Fruit fly (Drosophila melanogaster): Measurements from ENCODE around the gene dgt1.

dgt1 gene

DNA sequence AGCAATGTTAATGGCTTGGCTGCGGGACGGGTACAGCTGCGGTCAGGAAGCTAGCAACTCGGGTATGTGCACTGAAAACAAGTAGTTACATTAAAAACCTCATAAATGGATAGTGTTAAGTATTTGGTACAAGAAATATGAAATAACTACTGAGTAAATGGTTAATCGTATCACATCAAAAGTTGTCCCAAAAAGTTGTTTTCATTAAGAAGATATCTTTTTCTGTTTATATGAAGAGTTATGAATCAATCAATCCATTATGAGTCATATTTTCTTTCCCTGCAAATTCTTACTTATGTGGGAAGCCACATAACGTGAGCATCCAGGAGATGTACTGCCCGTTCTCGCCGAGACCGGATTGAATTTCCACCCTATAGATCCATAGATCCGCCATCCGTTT is 18.5 kb downstream of the dgt1 start (continued):
- TF ChIP-seq fd85E (GFP tag; optimal IDR thresholded peaks at IDR 0.05) (no peak), CG1621 (tag; optimal IDR thresholded peaks at IDR 0.05) (no peak), CG4318 (GFP tag; optimal IDR thresholded peaks at IDR 0.05) (no peak), eg (GFP tag; IDR thresholded peaks at IDR 0.05) (no peak), Gug (GFP tag; IDR thresholded peaks at IDR 0.05) (no peak), Blimp-1 (GFP tag; optimal IDR thresholded peaks at IDR 0.05) (no peak), spab (GFP tag; optimal IDR thresholded peaks at IDR 0.05) (peak; percentile 15), Smox (GFP tag; optimal IDR thresholded peaks at IDR 0.05) (no peak), Hr4 (GFP tag; optimal IDR thresholded peaks at IDR 0.05) (no peak), CG8319 (GFP tag; optimal IDR thresholded peaks at IDR 0.05) (no peak), CG6854 (GFP tag; optimal IDR thresholded peaks at IDR 0.05) (no peak), CG3032 (tag; optimal IDR thresholded peaks at IDR 0.05) (no peak), CG11762 (GFP tag; optimal IDR thresholded peaks at IDR 0.05; ENCODE audit: insufficient read depth) (no peak), Lpt (GFP tag; optimal IDR thresholded peaks at IDR 0.05) (no peak), CG6808 (GFP tag; optimal IDR thresholded peaks at IDR 0.05) (peak; percentile 5), CG6276 (GFP tag; optimal IDR thresholded peaks at IDR 0.05) (peak; percentile 22)

- TF ChIP-seq CG32006 (GFP tag; optimal IDR thresholded peaks at IDR 0.05) = peak; percentile 64
- no peak for TF ChIP-seq CG11762 (GFP tag; optimal IDR thresholded peaks at IDR 0.05; ENCODE audit: insufficient read depth)
- peak; percentile 58; the same call in 1 of the 3 replicates for TF ChIP-seq eg (GFP tag; IDR thresholded peaks at IDR 0.05)
- no peak for TF ChIP-seq CG4318 (GFP tag; optimal IDR thresholded peaks at IDR 0.05)
- TF ChIP-seq CG15336 (GFP tag; IDR thresholded peaks at IDR 0.05) = peak; percentile 71
- TF ChIP-seq CG3919 (GFP tag; optimal IDR thresholded peaks at IDR 0.05) = no peak
- TF ChIP-seq Hr4 (GFP tag; optimal IDR thresholded peaks at IDR 0.05) = peak; percentile 42
- TF ChIP-seq ss (GFP tag; optimal IDR thresholded peaks at IDR 0.05) = peak in 1 of 2 experiments; percentile 34
- peak; percentile 49 for TF ChIP-seq Eip78C (GFP tag)
- peak; percentile 29 for TF ChIP-seq CG10631 (GFP tag; optimal IDR thresholded peaks at IDR 0.05)
- TF ChIP-seq pdm3 (GFP tag; optimal IDR thresholded peaks at IDR 0.05) = peak; percentile 4
- 0 out of 3 replicates have a peak, but pooled peaks have one; percentile 49 for TF ChIP-seq CG6163 (GFP tag; IDR thresholded peaks at IDR 0.05)
- 0 out of 2 replicates have a peak, but pooled peaks have one; percentile 5 for TF ChIP-seq CG11294 (GFP tag; IDR thresholded peaks at IDR 0.05)
- peak; percentile 72; the same call in 2 of the 3 replicates for TF ChIP-seq CG8119 (GFP tag; IDR thresholded peaks at IDR 0.05)
Measured at dm6 chr3R:29837771-29838170, 19.5 kb downstream of the dgt1 start.

DNA sequence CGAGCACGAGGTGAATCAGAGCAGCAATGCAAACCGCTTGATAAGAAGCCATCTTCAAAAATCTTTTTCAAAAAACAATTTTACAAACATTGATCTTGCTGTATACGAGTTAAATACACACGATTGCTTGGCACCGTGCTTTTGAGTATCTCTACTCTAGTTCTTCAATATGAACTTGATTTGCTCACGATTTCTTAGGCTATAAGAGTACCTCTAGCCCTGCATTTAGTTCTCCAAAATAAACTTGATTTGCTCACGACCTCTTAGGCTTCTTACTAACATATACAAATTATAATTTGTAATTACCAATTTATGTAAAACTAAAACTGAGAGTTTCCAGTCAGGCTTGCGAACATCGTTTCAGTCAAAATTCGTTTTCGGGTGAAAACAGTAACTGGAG is 21.1 kb downstream of the dgt1 start, which contains the start of gene CG42592:
TSS of gene CG42592 (minus strand) at position 101 of the 400 bp plus-strand sequence.
- TF ChIP-seq Eip75B (GFP tag; optimal IDR thresholded peaks at IDR 0.05) = no peak
- no peak for TF ChIP-seq CG11762 (GFP tag; optimal IDR thresholded peaks at IDR 0.05; ENCODE audit: insufficient read depth)
- no peak for TF ChIP-seq cyc (GFP tag; optimal IDR thresholded peaks at IDR 0.05)
- no peak for TF ChIP-seq CG8319 (GFP tag; optimal IDR thresholded peaks at IDR 0.05)
- no peak for TF ChIP-seq eg (GFP tag; IDR thresholded peaks at IDR 0.05)
- TF ChIP-seq salr (GFP tag; optimal IDR thresholded peaks at IDR 0.05) = no peak
- no peak for TF ChIP-seq CG15336 (GFP tag; IDR thresholded peaks at IDR 0.05)
- no peak for TF ChIP-seq Met (GFP tag; optimal IDR thresholded peaks at IDR 0.05)
- TF ChIP-seq CG6792 (GFP tag; optimal IDR thresholded peaks at IDR 0.05) = no peak
- TF ChIP-seq Eip78C (GFP tag) = no peak
- TF ChIP-seq CG8632 (GFP tag; optimal IDR thresholded peaks at IDR 0.05) = no peak
- TF ChIP-seq Ets96B (tag; optimal IDR thresholded peaks at IDR 0.05) = no peak
- TF ChIP-seq spab (GFP tag; optimal IDR thresholded peaks at IDR 0.05) = no peak
- TF ChIP-seq CG16779 (tag; optimal IDR thresholded peaks at IDR 0.05) = no peak
- no peak for TF ChIP-seq Eip93F (GFP tag; optimal IDR thresholded peaks at IDR 0.05)
- TF ChIP-seq lz (GFP tag; optimal IDR thresholded peaks at IDR 0.05) = no peak

- TF ChIP-seq CG32006 (GFP tag; optimal IDR thresholded peaks at IDR 0.05) (no peak), fd59A (GFP tag; optimal IDR thresholded peaks at IDR 0.05) (no peak), topi (GFP tag; optimal IDR thresholded peaks at IDR 0.05) (no peak), CG31627 (GFP tag; optimal IDR thresholded peaks at IDR 0.05) (no peak), salr (GFP tag; optimal IDR thresholded peaks at IDR 0.05) (no peak), CG6792 (GFP tag; optimal IDR thresholded peaks at IDR 0.05) (no peak), CG3032 (tag; optimal IDR thresholded peaks at IDR 0.05) (no peak), CG11902 (GFP tag; optimal IDR thresholded peaks at IDR 0.05) (no peak), ss (GFP tag; optimal IDR thresholded peaks at IDR 0.05) (no peak), CG6808 (GFP tag; optimal IDR thresholded peaks at IDR 0.05) (no peak), CG6163 (GFP tag; IDR thresholded peaks at IDR 0.05) (no peak), Ets21C (GFP tag; optimal IDR thresholded peaks at IDR 0.05) (no peak), CG7368 (GFP tag; optimal IDR thresholded peaks at IDR 0.05) (no peak), fkh (GFP tag; optimal IDR thresholded peaks at IDR 0.05) (no peak), spab (GFP tag; optimal IDR thresholded peaks at IDR 0.05) (no peak), Smox (GFP tag; optimal IDR thresholded peaks at IDR 0.05) (no peak), dsx (GFP tag; optimal IDR thresholded peaks at IDR 0.05; ENCODE audit: poor library complexity, severe bottlenecking) (no peak), CG11762 (GFP tag; optimal IDR thresholded peaks at IDR 0.05; ENCODE audit: insufficient read depth) (no peak)
Measured at dm6 chr3R:29835710-29836049, 21.6 kb downstream of the dgt1 start, which contains the start of gene Prtl99C. Gene Prtl99C (plus strand): TSS chr3R:29835950.

All from whole organism, prepupa.